Fruit fly (Drosophila melanogaster) whole organism, embryonic: ENCODE results near the gene CG43052.

ENCODE experiments used
- Blimp-1 ChIP-seq: fragments of 200-800 bp; sonication (Bioruptor generic); optimal IDR thresholded peaks from 3 replicates; lab custom pipeline; 2018; ENCODE audit warnings: missing biosample characterization, missing genetic modification characterization, mild to moderate bottlenecking, moderate library complexity, missing genetic modification reagents
- CG10565 ChIP-seq: fragments of 200-800 bp; sonication (Bioruptor generic); optimal IDR thresholded peaks from 3 replicates; lab custom pipeline; 2016; ENCODE audit warnings: missing biosample characterization, mild to moderate bottlenecking, missing genetic modification characterization
- CG11560 ChIP-seq: fragments of 200-800 bp; sonication (Bioruptor generic); IDR thresholded peaks from 3 replicates; pipeline ENCODE4 v1.3.6; 2022; ENCODE audit warnings: missing biosample characterization, missing genetic modification characterization
- CG12104 ChIP-seq: fragments of 200-800 bp; sonication (Bioruptor generic); optimal IDR thresholded peaks from 3 replicates; lab custom pipeline; 2016; ENCODE audit warnings: missing biosample characterization, missing genetic modification characterization
- CG12155 ChIP-seq: fragments of 200-800 bp; sonication (Bioruptor generic); optimal IDR thresholded peaks from 3 replicates; lab custom pipeline; 2016; ENCODE audit warnings: missing biosample characterization, missing genetic modification characterization
- CG13296 ChIP-seq: fragments of 200-800 bp; sonication (Bioruptor generic); optimal IDR thresholded peaks from 3 replicates; lab custom pipeline; 2018; ENCODE audit warnings: missing biosample characterization, mild to moderate bottlenecking, missing genetic modification characterization
- CG13894 ChIP-seq: fragments of 200-800 bp; sonication (Bioruptor generic); optimal IDR thresholded peaks from 3 replicates; lab custom pipeline; 2018; ENCODE audit warnings: missing biosample characterization, mild to moderate bottlenecking, missing genetic modification characterization, moderate library complexity
- CG15269 ChIP-seq: fragments of 200-800 bp; sonication (Bioruptor generic); optimal IDR thresholded peaks from 2 replicates; lab custom pipeline; 2018; ENCODE audit warnings: missing biosample characterization, mild to moderate bottlenecking, missing genetic modification characterization, moderate library complexity
- CG1603 ChIP-seq: fragments of 200-800 bp; sonication (Bioruptor generic); optimal IDR thresholded peaks from 2 replicates; lab custom pipeline; 2019; ENCODE audit warnings: missing biosample characterization, mild to moderate bottlenecking, missing genetic modification characterization, moderate library complexity
- CG17361 ChIP-seq: fragments of 200-800 bp; sonication (Bioruptor generic); IDR thresholded peaks from 3 replicates; pipeline ENCODE4 v1.3.6; 2022; ENCODE audit warnings: missing biosample characterization, missing genetic modification characterization
- CG17385 ChIP-seq: fragments of 200-800 bp; sonication (Bioruptor generic); optimal IDR thresholded peaks from 3 replicates; lab custom pipeline; 2018; ENCODE audit warnings: missing biosample characterization, mild to moderate bottlenecking, missing genetic modification characterization
- CG17568 ChIP-seq: fragments of 200-800 bp; sonication (Bioruptor generic); optimal IDR thresholded peaks from 2 replicates; lab custom pipeline; 2018; ENCODE audit warnings: missing biosample characterization, mild to moderate bottlenecking, missing genetic modification characterization, moderate library complexity
- CG18011 ChIP-seq: fragments of 200-800 bp; sonication (Bioruptor generic); optimal IDR thresholded peaks from 2 replicates; lab custom pipeline; 2017; ENCODE audit warnings: missing biosample characterization, missing genetic modification characterization, mild to moderate bottlenecking, moderate library complexity, missing genotype
- CG18262 ChIP-seq: fragments of 200-800 bp; optimal IDR thresholded peaks from 3 replicates; lab custom pipeline; 2019; ENCODE audit warnings: missing biosample characterization, mild to moderate bottlenecking, missing genetic modification characterization, moderate library complexity
- CG2120 ChIP-seq: fragments of 200-800 bp; sonication (Bioruptor generic); optimal IDR thresholded peaks from 3 replicates; lab custom pipeline; 2016; ENCODE audit warnings: missing biosample characterization, missing genetic modification characterization
- CG3163 ChIP-seq: fragments of 200-800 bp; sonication (Bioruptor generic); optimal IDR thresholded peaks from 3 replicates; lab custom pipeline; 2016; ENCODE audit warnings: missing biosample characterization, missing genetic modification characterization
- CG5245 ChIP-seq: fragments of 200-800 bp; sonication (Bioruptor generic); optimal IDR thresholded peaks from 3 replicates; lab custom pipeline; 2016; ENCODE audit warnings: missing biosample characterization, missing genetic modification characterization
- CG6654 ChIP-seq: fragments of 200-800 bp; sonication (Bioruptor generic); optimal IDR thresholded peaks from 2 replicates; lab custom pipeline; 2017; ENCODE audit warnings: missing biosample characterization, mild to moderate bottlenecking, missing genetic modification characterization
- CG6765 ChIP-seq: fragments of 200-800 bp; sonication (Bioruptor generic); optimal IDR thresholded peaks from 3 replicates; lab custom pipeline; 2017; ENCODE audit warnings: missing biosample characterization, mild to moderate bottlenecking, missing genetic modification characterization
- CG9932 ChIP-seq: fragments of 200-800 bp; sonication (Bioruptor generic); IDR thresholded peaks from 2 replicates; pipeline ENCODE4 v1.3.6; 2022; ENCODE audit warnings: missing biosample characterization, missing genetic modification characterization
- Dbx ChIP-seq: fragments of 200-800 bp; sonication (Bioruptor generic); IDR thresholded peaks from 3 replicates; pipeline ENCODE4 v1.3.6; 2022; ENCODE audit warnings: missing biosample characterization, missing genetic modification characterization
- Drgx ChIP-seq: fragments of 200-800 bp; sonication (Bioruptor generic); IDR thresholded peaks from 2 replicates; pipeline ENCODE4 v1.3.6; 2022; ENCODE audit warnings: missing biosample characterization, missing genetic modification characterization
- Ets65A ChIP-seq: fragments of 200-800 bp; sonication (Bioruptor generic); peaks from one replicate; lab custom pipeline; 2016; ENCODE audit warnings: missing biosample characterization, missing genetic modification characterization
- HLH3B ChIP-seq: fragments of 200-800 bp; sonication (Bioruptor generic); IDR thresholded peaks from 2 replicates; pipeline ENCODE4 v1.3.6; 2022; ENCODE audit warnings: missing biosample characterization, missing genetic modification characterization
- MBD-R2 ChIP-seq: fragments of 200-800 bp; sonication (Bioruptor generic); IDR thresholded peaks from 2 replicates; pipeline ENCODE4 v1.3.6; 2022; ENCODE audit warnings: missing biosample characterization, missing genetic modification characterization
- Meics ChIP-seq: fragments of 200-800 bp; sonication (Bioruptor generic); optimal IDR thresholded peaks from 2 replicates; lab custom pipeline; 2017; ENCODE audit warnings: missing biosample characterization, mild to moderate bottlenecking, missing genetic modification characterization
- Mrtf ChIP-seq: fragments of 200-800 bp; sonication (Bioruptor generic); IDR thresholded peaks from 3 replicates; pipeline ENCODE4 v1.3.6; 2022; ENCODE audit warnings: missing biosample characterization, missing genetic modification characterization
- Nf-YA ChIP-seq: fragments of 200-800 bp; sonication (Bioruptor generic); IDR thresholded peaks from 2 replicates; pipeline ENCODE4 v1.3.6; 2022; ENCODE audit warnings: missing biosample characterization, missing genetic modification characterization
- Oli ChIP-seq: fragments of 200-800 bp; sonication (Bioruptor generic); optimal IDR thresholded peaks from 2 replicates; lab custom pipeline; 2018; ENCODE audit warnings: missing biosample characterization, mild to moderate bottlenecking, missing genetic modification characterization, moderate library complexity
- Scr ChIP-seq: fragments of 200-800 bp; sonication (Bioruptor generic); IDR thresholded peaks from 2 replicates; pipeline ENCODE4 v1.3.6; 2022; ENCODE audit warnings: missing biosample characterization, missing genetic modification characterization; ENCODE audit not compliant: partially characterized antibody
- Sox102F ChIP-seq: fragments of 200-800 bp; sonication (Bioruptor generic); optimal IDR thresholded peaks from 2 replicates; lab custom pipeline; 2018; ENCODE audit warnings: missing biosample characterization, mild to moderate bottlenecking, missing genetic modification characterization, moderate library complexity
- Sry-β ChIP-seq: fragments of 200-800 bp; sonication (Bioruptor generic); optimal IDR thresholded peaks from 2 replicates; lab custom pipeline; 2018; ENCODE audit warnings: missing biosample characterization, mild to moderate bottlenecking, missing genetic modification characterization, moderate library complexity
- al ChIP-seq: fragments of 200-800 bp; sonication (Bioruptor generic); IDR thresholded peaks from 2 replicates; pipeline ENCODE4 v1.3.6; 2022; ENCODE audit warnings: missing biosample characterization, missing genetic modification characterization
- ash1 ChIP-seq: fragments of 200-800 bp; sonication (Bioruptor generic); optimal IDR thresholded peaks from 2 replicates; lab custom pipeline; 2018; ENCODE audit warnings: missing biosample characterization, mild to moderate bottlenecking, missing genetic modification characterization
- disco-r ChIP-seq: fragments of 200-800 bp; sonication (Bioruptor generic); optimal IDR thresholded peaks from 2 replicates; lab custom pipeline; 2016; ENCODE audit warnings: missing biosample characterization, missing genetic modification characterization
- dmrt11E ChIP-seq: fragments of 200-800 bp; sonication (Bioruptor generic); optimal IDR thresholded peaks from 3 replicates; lab custom pipeline; 2018; ENCODE audit warnings: missing biosample characterization, mild to moderate bottlenecking, missing genetic modification characterization, moderate library complexity
- esg ChIP-seq: fragments of 200-800 bp; sonication (Bioruptor generic); conservative IDR thresholded peaks from 2 replicates; pipeline ENCODE4 v1.3.6; 2022; ENCODE audit warnings: missing biosample characterization, missing genetic modification characterization
- exex ChIP-seq: fragments of 200-800 bp; sonication (Bioruptor generic); optimal IDR thresholded peaks from 4 replicates; lab custom pipeline; 2018; ENCODE audit warnings: missing biosample characterization, mild to moderate bottlenecking, missing genetic modification characterization, moderate library complexity
- fu2 ChIP-seq: fragments of 200-800 bp; sonication (Bioruptor generic); optimal IDR thresholded peaks from 2 replicates; lab custom pipeline; 2016; ENCODE audit warnings: missing biosample characterization, missing genetic modification characterization
- gem ChIP-seq: fragments of 200-800 bp; sonication (Bioruptor generic); optimal IDR thresholded peaks from 2 replicates; lab custom pipeline; 2019; ENCODE audit warnings: missing biosample characterization, mild to moderate bottlenecking, missing genetic modification characterization, moderate library complexity
- grn ChIP-seq: fragments of 200-800 bp; sonication (Bioruptor generic); optimal IDR thresholded peaks from 3 replicates; lab custom pipeline; 2017; ENCODE audit warnings: missing biosample characterization, missing genetic modification characterization
- hkb ChIP-seq, 2 experiments: fragments of 200-800 bp in 1 of 2; fragments of >200 bp in 1 of 2; sonication (Bioruptor generic) in 1 of 2; IDR thresholded peaks in 1 of 2; optimal IDR thresholded peaks in 1 of 2; 2 replicates each; pipeline versions ENCODE4 v1.3.6 to Lab custom; 2017 to 2022; ENCODE audit warnings: missing biosample characterization in 1 of 2, missing genetic modification characterization in 1 of 2
- nmo ChIP-seq: fragments of 200-800 bp; sonication (Bioruptor generic); optimal IDR thresholded peaks from 2 replicates; lab custom pipeline; 2018; ENCODE audit warnings: missing biosample characterization, mild to moderate bottlenecking, missing genetic modification characterization, moderate library complexity
- row ChIP-seq: fragments of 200-800 bp; sonication (Bioruptor generic); IDR thresholded peaks from 3 replicates; pipeline ENCODE4 v1.3.6; 2022; ENCODE audit warnings: missing biosample characterization, missing genetic modification characterization
- sens ChIP-seq: fragments of 200-800 bp; sonication (Bioruptor generic); peaks from one replicate; lab custom pipeline; 2016; ENCODE audit warnings: missing biosample characterization, missing genetic modification characterization
- tap ChIP-seq: fragments of 200-800 bp; optimal IDR thresholded peaks from 3 replicates; lab custom pipeline; 2019; ENCODE audit warnings: missing biosample characterization, mild to moderate bottlenecking, missing genetic modification characterization, moderate library complexity
- trh ChIP-seq: fragments of 200-800 bp; sonication (Bioruptor generic); optimal IDR thresholded peaks from 2 replicates; lab custom pipeline; 2016; ENCODE audit warnings: missing biosample characterization, missing genetic modification characterization
- unpg ChIP-seq: fragments of 200-800 bp; sonication (Bioruptor generic); optimal IDR thresholded peaks from 3 replicates; lab custom pipeline; 2018; ENCODE audit warnings: missing biosample characterization, mild to moderate bottlenecking, missing genetic modification characterization, moderate library complexity
- wek ChIP-seq: fragments of 200-800 bp; sonication (Bioruptor generic); optimal IDR thresholded peaks from 3 replicates; lab custom pipeline; 2018; ENCODE audit warnings: missing biosample characterization, mild to moderate bottlenecking, missing genetic modification characterization, moderate library complexity

Gene CG43052

dm6 chr2L:14358780-14359462 is 7.0 kb downstream of the CG43052 start, which contains the start of gene Pgant35A:
Gene Pgant35A, plus strand, starts transcription at chr2L:14359252.
- TF ChIP-seq Dbx (GFP tag; lab: Robert Waterston, UW) (0 out of 3 replicates have a peak, but pooled peaks have one; percentile 24), row (GFP tag; lab: Robert Waterston, UW) (peak; percentile 95), HLH3B (peak; percentile 20; the same call in 1 of the 2 replicates), CG18011 (GFP tag; lab: Kevin White, UChicago) (peak; percentile 23), Nf-YA (GFP tag; lab: Robert Waterston, UW) (no peak), CG3163 (GFP tag; lab: Kevin White, UChicago) (peak; percentile 36), Oli (tag; lab: Kevin White, UChicago) (peak; percentile 22), CG9932 (peak; percentile 49), CG5245 (GFP tag; lab: Kevin White, UChicago) (no peak), nmo (GFP tag; lab: Kevin White, UChicago) (peak; percentile 40), CG10565 (GFP tag; lab: Kevin White, UChicago) (no peak), CG18262 (tag; lab: Kevin White, UChicago) (peak; percentile 64), CG13296 (GFP tag; lab: Kevin White, UChicago) (peak; percentile 36), MBD-R2 (GFP tag; lab: Robert Waterston, UW) (peak; percentile 83), gem (peak; percentile 69), fu2 (GFP tag; lab: Kevin White, UChicago) (peak; percentile 28), Drgx (no peak), unpg (GFP tag; lab: Kevin White, UChicago) (peak; percentile 55), CG6654 (GFP tag; lab: Kevin White, UChicago) (no peak), ash1 (GFP tag; lab: Kevin White, UChicago) (no peak), CG12155 (GFP tag; lab: Kevin White, UChicago) (peak; percentile 37), CG11560 (tag; lab: Robert Waterston, UW) (no peak), Sox102F (GFP tag; lab: Kevin White, UChicago) (peak; percentile 46), CG15269 (peak; percentile 51), CG13894 (tag; lab: Kevin White, UChicago) (peak; percentile 44), CG17385 (GFP tag; lab: Kevin White, UChicago) (peak; percentile 47), Blimp-1 (peak; percentile 39), hkb (optimal IDR thresholded peaks at IDR 0.05; lab: Kevin White, UChicago) (peak; percentile 9), hkb (GFP tag; IDR thresholded peaks at IDR 0.05; lab: Robert Waterston, UW) (no peak), Scr (GFP tag; lab: Robert Waterston, UW) (0 out of 2 replicates have a peak, but pooled peaks have one; percentile 37), CG2120 (peak; percentile 78), dmrt11E (tag; lab: Kevin White, UChicago) (no peak), Meics (GFP tag; lab: Kevin White, UChicago) (peak; percentile 26), exex (tag; lab: Kevin White, UChicago) (peak; percentile 13), CG17568 (GFP tag; lab: Kevin White, UChicago) (no peak), Sry-β (peak; percentile 99), Mrtf (no peak), Ets65A (no peak), CG17361 (GFP tag; lab: Robert Waterston, UW) (peak; percentile 70; the same call in 2 of the 3 replicates), CG12104 (no peak), esg (GFP tag; lab: Robert Waterston, UW) (no peak), sens (GFP tag; lab: Kevin White, UChicago) (peak; percentile 55), disco-r (GFP tag; lab: Kevin White, UChicago) (no peak), wek (GFP tag; lab: Kevin White, UChicago) (peak; percentile 89), grn (GFP tag; lab: Kevin White, UChicago) (no peak), al (GFP tag; lab: Robert Waterston, UW) (no peak), CG1603 (tag; lab: Kevin White, UChicago) (peak; percentile 56), CG6765 (GFP tag; lab: Kevin White, UChicago) (no peak), trh (GFP tag; lab: Kevin White, UChicago) (no peak), tap (tag; lab: Kevin White, UChicago) (peak; percentile 31)
